Fruit fly (Drosophila melanogaster) whole organism, embryonic: Measurements from ENCODE around the gene stwl.
A peak's percentile ranks its signal among the peaks of the same experiment; 100 is the strongest.

Experiments
- Aef1 ChIP-seq: fragments of 200-800 bp; sonication (Bioruptor generic); IDR thresholded peaks from 3 replicates; pipeline ENCODE4 v1.3.6; 2022; ENCODE audit warnings: missing biosample characterization, missing genetic modification characterization
- Atf3 ChIP-seq: fragments of 200-800 bp; sonication (Bioruptor generic); optimal IDR thresholded peaks from 3 replicates; lab custom pipeline; 2016; ENCODE audit warnings: missing biosample characterization, missing genetic modification characterization
- Blimp-1 ChIP-seq: fragments of 200-800 bp; sonication (Bioruptor generic); optimal IDR thresholded peaks from 3 replicates; lab custom pipeline; 2018; ENCODE audit warnings: missing biosample characterization, missing genetic modification characterization, mild to moderate bottlenecking, moderate library complexity, missing genetic modification reagents
- CG11504 ChIP-seq: fragments of 200-800 bp; sonication (Bioruptor generic); optimal IDR thresholded peaks from 3 replicates; lab custom pipeline; 2019; ENCODE audit warnings: missing biosample characterization, mild to moderate bottlenecking, missing genetic modification characterization, moderate library complexity
- CG13296 ChIP-seq: fragments of 200-800 bp; sonication (Bioruptor generic); optimal IDR thresholded peaks from 3 replicates; lab custom pipeline; 2018; ENCODE audit warnings: missing biosample characterization, mild to moderate bottlenecking, missing genetic modification characterization
- CG14014 ChIP-seq: fragments of 200-800 bp; sonication (Bioruptor generic); IDR thresholded peaks from 2 replicates; pipeline ENCODE4 v1.3.6; 2022; ENCODE audit warnings: missing biosample characterization, missing genetic modification characterization
- CG14441 ChIP-seq: fragments of 200-800 bp; sonication (Bioruptor generic); IDR thresholded peaks from 2 replicates; pipeline ENCODE4 v1.3.6; 2022; ENCODE audit warnings: missing biosample characterization, missing genetic modification characterization
- CG14860 ChIP-seq: fragments of 200-800 bp; sonication (Bioruptor generic); IDR thresholded peaks from 3 replicates; pipeline ENCODE4 v1.3.6; 2022; ENCODE audit warnings: missing biosample characterization, missing genetic modification characterization; ENCODE audit not compliant: partially characterized antibody
- CG15073 ChIP-seq: fragments of 200-800 bp; sonication (Bioruptor generic); optimal IDR thresholded peaks from 2 replicates; lab custom pipeline; 2016; ENCODE audit warnings: missing biosample characterization, missing genetic modification characterization
- CG1602 ChIP-seq: fragments of 200-800 bp; sonication (Bioruptor generic); optimal IDR thresholded peaks from 3 replicates; lab custom pipeline; 2016; ENCODE audit warnings: missing biosample characterization, missing genetic modification characterization
- CG17385 ChIP-seq: fragments of 200-800 bp; sonication (Bioruptor generic); optimal IDR thresholded peaks from 3 replicates; lab custom pipeline; 2018; ENCODE audit warnings: missing biosample characterization, mild to moderate bottlenecking, missing genetic modification characterization
- CG17612 ChIP-seq: fragments of 200-800 bp; sonication (Bioruptor generic); IDR thresholded peaks from 2 replicates; pipeline ENCODE4 v1.3.6; 2022; ENCODE audit warnings: missing biosample characterization, missing genetic modification characterization
- CG2116 ChIP-seq: fragments of 200-800 bp; sonication (Bioruptor generic); optimal IDR thresholded peaks from 3 replicates; lab custom pipeline; 2018; ENCODE audit warnings: missing biosample characterization, mild to moderate bottlenecking, missing genetic modification characterization
- CG30020 ChIP-seq: fragments of 200-800 bp; optimal IDR thresholded peaks from 2 replicates; lab custom pipeline; 2019; ENCODE audit warnings: missing biosample characterization, mild to moderate bottlenecking, missing genetic modification characterization, moderate library complexity
- CG32532 ChIP-seq: fragments of 200-800 bp; sonication (Bioruptor generic); IDR thresholded peaks from 2 replicates; pipeline ENCODE4 v1.3.6; 2022; ENCODE audit warnings: missing biosample characterization, missing genetic modification characterization
- CG4282 ChIP-seq: fragments of 200-800 bp; sonication (Bioruptor generic); optimal IDR thresholded peaks from 2 replicates; lab custom pipeline; 2016; ENCODE audit warnings: missing biosample characterization, missing genetic modification characterization
- CG4404 ChIP-seq: fragments of 200-800 bp; sonication (Bioruptor generic); IDR thresholded peaks from 2 replicates; pipeline ENCODE4 v1.3.6; 2022; ENCODE audit warnings: missing biosample characterization, missing genetic modification characterization
- CG4617 ChIP-seq: fragments of 200-800 bp; sonication (Bioruptor generic); optimal IDR thresholded peaks from 3 replicates; lab custom pipeline; 2016; ENCODE audit warnings: missing biosample characterization, missing genetic modification characterization, borderline replicate concordance
- CG4854 ChIP-seq: fragments of 200-800 bp; sonication (Bioruptor generic); optimal IDR thresholded peaks from 2 replicates; lab custom pipeline; 2016; ENCODE audit warnings: missing biosample characterization, missing genetic modification characterization, inconsistent platforms
- CG5180 ChIP-seq: fragments of 200-800 bp; sonication (Bioruptor generic); optimal IDR thresholded peaks from 3 replicates; lab custom pipeline; 2017; ENCODE audit warnings: missing biosample characterization, missing genetic modification characterization, mild to moderate bottlenecking, moderate library complexity, missing genetic modification reagents
- CG6689 ChIP-seq: fragments of 200-800 bp; sonication (Bioruptor generic); IDR thresholded peaks from 2 replicates; pipeline ENCODE4 v1.3.6; 2022; ENCODE audit warnings: missing biosample characterization, missing genetic modification characterization
- CG6813 ChIP-seq: fragments of 200-800 bp; sonication (Bioruptor generic); optimal IDR thresholded peaks from 2 replicates; lab custom pipeline; 2017; ENCODE audit warnings: missing biosample characterization, missing genetic modification characterization, mild to moderate bottlenecking, moderate library complexity, missing genetic modification reagents
- Dek ChIP-seq: fragments of 200-800 bp; sonication (Bioruptor generic); optimal IDR thresholded peaks from 3 replicates; lab custom pipeline; 2019; ENCODE audit warnings: missing biosample characterization, mild to moderate bottlenecking, missing genetic modification characterization, moderate library complexity
- Ets65A ChIP-seq: fragments of 200-800 bp; sonication (Bioruptor generic); peaks from one replicate; lab custom pipeline; 2016; ENCODE audit warnings: missing biosample characterization, missing genetic modification characterization
- Fer2 ChIP-seq: fragments of 200-800 bp; sonication (Bioruptor generic); optimal IDR thresholded peaks from 2 replicates; lab custom pipeline; 2018; ENCODE audit warnings: missing biosample characterization, mild to moderate bottlenecking, missing genetic modification characterization, moderate library complexity
- MBD-R2 ChIP-seq: fragments of 200-800 bp; sonication (Bioruptor generic); IDR thresholded peaks from 2 replicates; pipeline ENCODE4 v1.3.6; 2022; ENCODE audit warnings: missing biosample characterization, missing genetic modification characterization
- Mad ChIP-seq: fragments of 200-800 bp; sonication (Bioruptor generic); optimal IDR thresholded peaks from 2 replicates; lab custom pipeline; 2016; ENCODE audit warnings: missing biosample characterization, missing genetic modification characterization
- Oli ChIP-seq: fragments of 200-800 bp; sonication (Bioruptor generic); optimal IDR thresholded peaks from 2 replicates; lab custom pipeline; 2018; ENCODE audit warnings: missing biosample characterization, mild to moderate bottlenecking, missing genetic modification characterization, moderate library complexity
- Ptx1 ChIP-seq: fragments of 200-800 bp; sonication (Bioruptor generic); IDR thresholded peaks from 2 replicates; pipeline ENCODE4 v1.3.6; 2022; ENCODE audit warnings: missing biosample characterization, missing genetic modification characterization
- Sin3A ChIP-seq: fragments of >200 bp; optimal IDR thresholded peaks from 2 replicates; lab custom pipeline; 2018
- Sry-β ChIP-seq: fragments of 200-800 bp; sonication (Bioruptor generic); optimal IDR thresholded peaks from 2 replicates; lab custom pipeline; 2018; ENCODE audit warnings: missing biosample characterization, mild to moderate bottlenecking, missing genetic modification characterization, moderate library complexity
- chm ChIP-seq: fragments of 200-800 bp; sonication (Bioruptor generic); IDR thresholded peaks from 2 replicates; pipeline ENCODE4 v1.3.6; 2022; ENCODE audit warnings: missing biosample characterization, missing genetic modification characterization
- corto ChIP-seq: fragments of 200-800 bp; sonication (Bioruptor generic); optimal IDR thresholded peaks from 2 replicates; lab custom pipeline; 2016; ENCODE audit warnings: missing biosample characterization, mild to moderate bottlenecking, missing genetic modification characterization, moderate library complexity
- dmrt99B ChIP-seq: fragments of 200-800 bp; sonication (Bioruptor generic); optimal IDR thresholded peaks from 2 replicates; lab custom pipeline; 2018; ENCODE audit warnings: missing biosample characterization, mild to moderate bottlenecking, missing genetic modification characterization, moderate library complexity
- ewg ChIP-seq: fragments of 200-800 bp; sonication (Bioruptor generic); optimal IDR thresholded peaks from 3 replicates; lab custom pipeline; 2017; ENCODE audit warnings: mild to moderate bottlenecking, missing biosample characterization, missing genetic modification reagents, missing genetic modification characterization
- fd102C ChIP-seq: fragments of 200-800 bp; sonication (Bioruptor generic); optimal IDR thresholded peaks from 2 replicates; lab custom pipeline; 2018; ENCODE audit warnings: missing biosample characterization, mild to moderate bottlenecking, missing genetic modification characterization, moderate library complexity
- gsb-n ChIP-seq: fragments of 200-800 bp; sonication (Bioruptor generic); optimal IDR thresholded peaks from 3 replicates; lab custom pipeline; 2018; ENCODE audit warnings: missing biosample characterization, mild to moderate bottlenecking, missing genetic modification characterization
- gt ChIP-seq: fragments of 200-800 bp; sonication (Bioruptor generic); IDR thresholded peaks from 2 replicates; pipeline ENCODE4 v1.3.6; 2022; ENCODE audit warnings: missing biosample characterization, missing genetic modification characterization
- ken ChIP-seq: fragments of 200-800 bp; sonication (Bioruptor generic); IDR thresholded peaks from 3 replicates; pipeline ENCODE4 v1.3.6; 2022; ENCODE audit warnings: missing biosample characterization, missing genetic modification characterization
- knrl ChIP-seq: fragments of 200-800 bp; sonication (Bioruptor generic); IDR thresholded peaks from 3 replicates; pipeline ENCODE4 v1.3.6; 2022; ENCODE audit warnings: missing biosample characterization, missing genetic modification characterization; ENCODE audit not compliant: partially characterized antibody
- lab ChIP-seq: fragments of 200-800 bp; sonication (Bioruptor generic); optimal IDR thresholded peaks from 3 replicates; lab custom pipeline; 2017; ENCODE audit warnings: missing biosample characterization, missing genetic modification characterization, mild to moderate bottlenecking, moderate library complexity, missing genetic modification reagents
- mld ChIP-seq: fragments of 200-800 bp; sonication (Bioruptor generic); IDR thresholded peaks from 3 replicates; pipeline ENCODE4 v1.3.6; 2022; ENCODE audit warnings: missing biosample characterization, missing genetic modification characterization; ENCODE audit not compliant: partially characterized antibody
- nerfin-2 ChIP-seq: fragments of 200-800 bp; sonication (Bioruptor generic); IDR thresholded peaks from 2 replicates; pipeline ENCODE4 v1.3.6; 2022; ENCODE audit warnings: missing biosample characterization, missing genetic modification characterization; ENCODE audit not compliant: partially characterized antibody
- peb ChIP-seq: fragments of 200-800 bp; sonication (Bioruptor generic); IDR thresholded peaks from 2 replicates; pipeline ENCODE4 v1.3.6; 2022; ENCODE audit warnings: missing biosample characterization, missing genetic modification characterization
- sd ChIP-seq: fragments of 200-800 bp; sonication (Bioruptor generic); optimal IDR thresholded peaks from 3 replicates; lab custom pipeline; 2018; ENCODE audit warnings: missing biosample characterization, mild to moderate bottlenecking, missing genetic modification characterization, moderate library complexity
- slbo ChIP-seq: fragments of 200-800 bp; sonication (Bioruptor generic); IDR thresholded peaks from 2 replicates; pipeline ENCODE4 v1.3.6; 2022; ENCODE audit warnings: missing biosample characterization, missing genetic modification characterization
- sr ChIP-seq: fragments of 200-800 bp; sonication (Bioruptor generic); IDR thresholded peaks from 3 replicates; pipeline ENCODE4 v1.3.6; 2022; ENCODE audit warnings: missing biosample characterization, missing genetic modification characterization
- tgo ChIP-seq: fragments of 200-800 bp; sonication (Bioruptor generic); IDR thresholded peaks from 3 replicates; pipeline ENCODE4 v1.3.6; 2022; ENCODE audit warnings: missing biosample characterization, missing genetic modification characterization
- zen2 ChIP-seq: fragments of 200-800 bp; sonication (Bioruptor generic); IDR thresholded peaks from 3 replicates; pipeline ENCODE4 v1.3.6; 2022; ENCODE audit warnings: missing biosample characterization, missing genetic modification characterization; ENCODE audit not compliant: partially characterized antibody

The stwl gene

DNA sequence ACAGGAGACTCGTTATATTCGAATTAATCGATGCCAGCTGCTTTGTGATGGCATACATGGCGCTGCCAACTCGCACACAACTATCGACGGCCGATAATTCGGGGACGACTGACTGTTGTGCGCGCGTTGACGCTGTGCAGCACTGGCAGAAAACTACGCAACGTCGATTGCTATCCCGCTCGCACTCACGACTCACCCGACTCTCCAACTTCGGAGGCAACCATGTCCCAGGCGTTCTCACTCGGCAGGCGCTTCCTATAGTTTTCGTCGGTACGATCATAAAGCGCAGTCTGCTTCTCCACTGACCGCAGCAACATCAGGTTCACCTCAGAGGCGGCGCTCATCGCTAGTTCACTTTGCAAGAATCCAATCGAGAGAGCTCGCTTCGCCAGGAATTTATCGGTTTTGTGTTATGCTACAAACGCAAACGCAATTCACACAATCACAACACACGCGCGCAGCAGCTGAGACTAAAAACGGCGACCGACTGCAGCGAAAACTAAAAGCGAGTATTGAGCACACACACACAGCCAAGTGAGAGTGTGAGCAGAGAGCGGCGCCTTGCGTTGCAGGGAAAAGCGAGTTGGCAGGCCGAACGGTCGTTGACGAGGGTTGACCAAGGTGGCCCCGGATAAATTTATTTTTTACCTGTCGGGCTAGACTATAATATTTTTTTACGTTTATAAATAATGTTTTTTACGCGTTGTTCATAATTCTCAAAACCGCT, at the start of gene stwl (continued):
- TF ChIP-seq Dek (tag; lab: Kevin White, UChicago) (peak; percentile 4), sd (tag; lab: Kevin White, UChicago) (no peak), CG5180 (peak; percentile 11), Sry-β (GFP tag; lab: Kevin White, UChicago) (no peak), gt (no peak), Ets65A (GFP tag; lab: Kevin White, UChicago) (peak; percentile 93), tgo (GFP tag; lab: Robert Waterston, UW) (no peak; the same call in 2 of the 3 replicates), Fer2 (tag; lab: Kevin White, UChicago) (peak; percentile 25), CG14441 (peak; percentile 34; the same call in 1 of the 2 replicates), zen2 (GFP tag; lab: Robert Waterston, UW) (peak; percentile 65), CG14014 (peak; percentile 30; the same call in 1 of the 2 replicates), CG4404 (peak; percentile 57), CG4854 (peak; percentile 7), lab (peak; percentile 67), CG4282 (GFP tag; lab: Kevin White, UChicago) (peak; percentile 10), Aef1 (GFP tag; lab: Robert Waterston, UW) (peak; percentile 36), Blimp-1 (GFP tag; lab: Kevin White, UChicago) (no peak), nerfin-2 (peak; percentile 43; the same call in 1 of the 2 replicates), sr (GFP tag; lab: Robert Waterston, UW) (peak; percentile 58; the same call in 1 of the 3 replicates), corto (no peak), gsb-n (tag; lab: Kevin White, UChicago) (no peak), ken (GFP tag; lab: Robert Waterston, UW) (peak; percentile 63; the same call in 2 of the 3 replicates), fd102C (GFP tag; lab: Kevin White, UChicago) (no peak), chm (GFP tag; lab: Robert Waterston, UW) (no peak; the same call in 1 of the 2 replicates), CG17385 (GFP tag; lab: Kevin White, UChicago) (no peak), CG14860 (GFP tag; lab: Robert Waterston, UW) (peak; percentile 76), CG30020 (tag; lab: Kevin White, UChicago) (no peak), CG2116 (GFP tag; lab: Kevin White, UChicago) (peak; percentile 65), Oli (tag; lab: Kevin White, UChicago) (no peak), Atf3 (GFP tag; lab: Kevin White, UChicago) (peak; percentile 1), CG6689 (GFP tag; lab: Robert Waterston, UW) (peak; percentile 18; the same call in 1 of the 2 replicates), CG1602 (peak; percentile 2), knrl (peak; percentile 78), peb (GFP tag; lab: Robert Waterston, UW) (no peak), Ptx1 (GFP tag; lab: Robert Waterston, UW) (peak; percentile 59), Sin3A (lab: Kevin White, UChicago) (peak; percentile 59), CG11504 (tag; lab: Kevin White, UChicago) (peak; percentile 22), CG32532 (peak; percentile 68), mld (GFP tag; lab: Robert Waterston, UW) (peak; percentile 71), slbo (GFP tag; lab: Robert Waterston, UW) (peak; percentile 83), CG4617 (peak; percentile 57), ewg (GFP tag; lab: Kevin White, UChicago) (peak; percentile 51), CG17612 (GFP tag; lab: Robert Waterston, UW) (no peak), MBD-R2 (peak; percentile 67), Mad (GFP tag; lab: Kevin White, UChicago) (peak; percentile 16), CG6813 (no peak), CG13296 (GFP tag; lab: Kevin White, UChicago) (no peak), CG15073 (GFP tag; lab: Kevin White, UChicago) (no peak), dmrt99B (peak; percentile 0)
